Worm (Caenorhabditis elegans): ENCODE results near the gene D1044.7.

- TF ChIP-seq ceh-34 (tag; optimal IDR thresholded peaks at IDR 0.05) (no peak), pha-4 (tag; optimal IDR thresholded peaks at IDR 0.05) (no peak), nhr-11 (tag; optimal IDR thresholded peaks at IDR 0.05) (no peak), pros-1 (tag; optimal IDR thresholded peaks at IDR 0.05) (no peak), pqm-1 (tag; optimal IDR thresholded peaks at IDR 0.05) (no peak), ama-1 (optimal IDR thresholded peaks at IDR 0.05) (no peak), tbx-2 (tag; optimal IDR thresholded peaks at IDR 0.05) (no peak), che-1 (tag; optimal IDR thresholded peaks at IDR 0.05) (no peak), fkh-10 (GFP tag; optimal IDR thresholded peaks at IDR 0.05) (no peak), ref-2 (tag; optimal IDR thresholded peaks at IDR 0.05) (no peak)
Observed at ce11 chrIII:5504725-5505473, 3.7 kb downstream of the D1044.7 start.
